Fruit fly (Drosophila melanogaster) whole organism: Measurements from ENCODE around the gene Ae2.

Experiments
- CG8478 ChIP-seq: fragments of >200 bp; optimal IDR thresholded peaks from 2 replicates; lab custom pipeline; 2018; ENCODE audit warnings: inconsistent platforms
- Dll ChIP-seq: fragments of >200 bp; optimal IDR thresholded peaks from 2 replicates; lab custom pipeline; 2017
- EcR ChIP-seq, 2 experiments: fragments of >200 bp; optimal IDR thresholded peaks; 2 replicates each; lab custom pipeline; 2017; ENCODE audit warnings: missing biosample characterization in 2 of 2, missing genetic modification characterization in 2 of 2, missing genetic modification reagents in 2 of 2
- pan ChIP-seq: fragments of >200 bp; optimal IDR thresholded peaks from 2 replicates; lab custom pipeline; 2017
- psq ChIP-seq: fragments of >200 bp; optimal IDR thresholded peaks from 2 replicates; lab custom pipeline; 2017
- usp ChIP-seq: fragments of >200 bp; optimal IDR thresholded peaks from 2 replicates; lab custom pipeline; 2017; ENCODE audit warnings: missing biosample characterization, missing genetic modification characterization, mixed read lengths

dm6 chr3L:9718929-9719328 lies 44.4 kb upstream of the Ae2 start, which contains the start of the genes CG18178 and CG14174:
- TF ChIP-seq usp (GFP tag; lab: Kevin White, UChicago) (no peak), pan (lab: Kevin White, UChicago) (no peak), psq (lab: Kevin White, UChicago) (no peak), CG8478 (lab: Kevin White, UChicago) (no peak), EcR (GFP tag; optimal IDR thresholded peaks at IDR 0.05; lab: Kevin White, UChicago) (no peak), Dll (no peak)
